Worm (Caenorhabditis elegans) whole organism, L1 larva: ENCODE measurements around the gene pgp-5.

Experiments used
- F16B12.6 ChIP-seq: fragments of 150-350 bp; optimal IDR thresholded peaks from 2 replicates; lab custom pipeline; 2014; ENCODE audit warnings: missing biosample characterization, missing genetic modification characterization
- Y116A8C.19 ChIP-seq: sonication (generic microtip); optimal IDR thresholded peaks from 2 replicates; lab custom pipeline; 2016; ENCODE audit warnings: missing compliant biosample characterization, missing genetic modification characterization, borderline replicate concordance
- alr-1 ChIP-seq: fragments of 200-800 bp; sonication (Bioruptor generic); optimal IDR thresholded peaks from 2 replicates; lab custom pipeline; 2018; ENCODE audit warnings: borderline replicate concordance, mild to moderate bottlenecking, missing genetic modification characterization, missing compliant biosample characterization
- ceh-88 ChIP-seq: fragments of 200-800 bp; sonication (Bioruptor generic); IDR thresholded peaks from 2 replicates; pipeline ENCODE4 v1.3.6; 2022; ENCODE audit warnings: missing genetic modification characterization, missing compliant biosample characterization
- ces-1 ChIP-seq: fragments of 150-350 bp; optimal IDR thresholded peaks from 2 replicates; lab custom pipeline; 2014; ENCODE audit warnings: missing biosample characterization, missing genetic modification reagents, missing genetic modification characterization
- efl-3 ChIP-seq: fragments of 200-800 bp; sonication (Bioruptor generic); optimal IDR thresholded peaks from 2 replicates; lab custom pipeline; 2018; ENCODE audit warnings: mild to moderate bottlenecking, missing genetic modification characterization, missing compliant biosample characterization
- egl-27 ChIP-seq, 2 experiments: fragments of 150-350 bp in 1 of 2; sonication (generic microtip); optimal IDR thresholded peaks; 3 replicates each; lab custom pipeline; 2017 to 2018; ENCODE audit warnings: missing biosample characterization in 2 of 2, missing genetic modification characterization in 2 of 2, missing genetic modification reagents in 2 of 2
- ets-5 ChIP-seq: fragments of 200-800 bp; sonication (Bioruptor generic); IDR thresholded peaks from 2 replicates; pipeline ENCODE4 v1.3.6; 2022; ENCODE audit warnings: missing genetic modification characterization, missing compliant biosample characterization
- fkh-8 ChIP-seq: sonication (generic microtip); optimal IDR thresholded peaks from 2 replicates; lab custom pipeline; 2016; ENCODE audit warnings: mild to moderate bottlenecking, missing genetic modification characterization, missing compliant biosample characterization
- fos-1 ChIP-seq: fragments of 150-350 bp; optimal IDR thresholded peaks from 2 replicates; lab custom pipeline; 2014; ENCODE audit warnings: missing biosample characterization, missing genetic modification characterization
- hlh-17 ChIP-seq: fragments of 200-800 bp; sonication (Bioruptor generic); optimal IDR thresholded peaks from 2 replicates; lab custom pipeline; 2018; ENCODE audit warnings: missing genetic modification characterization, mild to moderate bottlenecking, missing compliant biosample characterization, moderate library complexity, borderline replicate concordance
- isw-1 ChIP-seq: fragments of 200-800 bp; sonication (Bioruptor generic); IDR thresholded peaks from 2 replicates; pipeline ENCODE4 v1.3.6; 2022; ENCODE audit warnings: missing genetic modification characterization, missing compliant biosample characterization
- jun-1 ChIP-seq: fragments of 150-350 bp; optimal IDR thresholded peaks from 2 replicates; lab custom pipeline; 2014; ENCODE audit warnings: missing biosample characterization, missing genetic modification reagents, missing genetic modification characterization
- lin-14 ChIP-seq: fragments of 200-800 bp; sonication (Bioruptor generic); optimal IDR thresholded peaks from 2 replicates; lab custom pipeline; 2018; ENCODE audit warnings: mild to moderate bottlenecking, missing genetic modification characterization, moderate library complexity, missing compliant biosample characterization
- lin-35 ChIP-seq, 2 experiments: fragments of 150-350 bp; optimal IDR thresholded peaks; 2 replicates each; lab custom pipeline; 2014; ENCODE audit warnings: missing biosample characterization in 2 of 2, missing genetic modification characterization in 2 of 2, missing genetic modification reagents in 2 of 2
- lir-3 ChIP-seq: sonication (generic microtip); optimal IDR thresholded peaks from 2 replicates; lab custom pipeline; 2016; ENCODE audit warnings: mild to moderate bottlenecking, missing genetic modification characterization, moderate library complexity, missing compliant biosample characterization; ENCODE audit not compliant: poor library complexity
- lsy-2 ChIP-seq, 2 experiments: fragments of 150-350 bp; optimal IDR thresholded peaks; 2 replicates each; lab custom pipeline; 2014; ENCODE audit warnings: missing biosample characterization in 2 of 2, missing genetic modification characterization in 2 of 2
- mab-9 ChIP-seq: fragments of 200-800 bp; sonication (Bioruptor generic); IDR thresholded peaks from 2 replicates; pipeline ENCODE4 v1.3.6; 2022; ENCODE audit warnings: missing genetic modification reagents, missing genetic modification characterization, missing compliant biosample characterization
- nhr-11 ChIP-seq: fragments of 150-350 bp; optimal IDR thresholded peaks from 2 replicates; lab custom pipeline; 2014; ENCODE audit warnings: missing biosample characterization, missing genetic modification characterization
- nhr-12 ChIP-seq: sonication (generic microtip); optimal IDR thresholded peaks from 2 replicates; lab custom pipeline; 2017; ENCODE audit warnings: missing biosample characterization, missing genetic modification characterization
- nhr-19 ChIP-seq: fragments of 200-800 bp; sonication (Bioruptor generic); conservative IDR thresholded peaks from 2 replicates; pipeline ENCODE4 v1.3.6; 2022; ENCODE audit warnings: missing genetic modification characterization, missing compliant biosample characterization
- nhr-20 ChIP-seq: sonication (generic microtip); optimal IDR thresholded peaks from 2 replicates; lab custom pipeline; 2016; ENCODE audit warnings: mild to moderate bottlenecking, missing genetic modification characterization, missing compliant biosample characterization
- nhr-47 ChIP-seq: sonication (generic microtip); optimal IDR thresholded peaks from 2 replicates; lab custom pipeline; 2016; ENCODE audit warnings: mild to moderate bottlenecking, missing genetic modification characterization, moderate library complexity, missing compliant biosample characterization
- nhr-71 ChIP-seq: sonication (generic microtip); optimal IDR thresholded peaks from 2 replicates; lab custom pipeline; 2016; ENCODE audit warnings: mild to moderate bottlenecking, missing genetic modification characterization, moderate library complexity, missing compliant biosample characterization
- nhr-85 ChIP-seq: sonication (generic microtip); peaks from one replicate; lab custom pipeline; 2016; ENCODE audit warnings: missing genetic modification characterization, inconsistent platforms, missing compliant biosample characterization
- pax-3 ChIP-seq: fragments of 200-800 bp; sonication (Bioruptor generic); optimal IDR thresholded peaks from 2 replicates; lab custom pipeline; 2018; ENCODE audit warnings: mild to moderate bottlenecking, missing genetic modification characterization, moderate library complexity, missing compliant biosample characterization
- rnt-1 ChIP-seq: sonication (generic microtip); optimal IDR thresholded peaks from 2 replicates; lab custom pipeline; 2016; ENCODE audit warnings: mild to moderate bottlenecking, missing genetic modification characterization, moderate library complexity, missing compliant biosample characterization
- snpc-4 ChIP-seq: fragments of 150-350 bp; optimal IDR thresholded peaks from 2 replicates; lab custom pipeline; 2014; ENCODE audit warnings: missing biosample characterization, missing genetic modification characterization
- sox-4 ChIP-seq: sonication (generic microtip); optimal IDR thresholded peaks from 2 replicates; lab custom pipeline; 2016; ENCODE audit warnings: missing genetic modification characterization, missing compliant biosample characterization
- swsn-7 ChIP-seq: sonication (generic microtip); optimal IDR thresholded peaks from 2 replicates; lab custom pipeline; 2016; ENCODE audit warnings: missing genetic modification characterization, missing compliant biosample characterization
- tbx-2 ChIP-seq: sonication (generic microtip); optimal IDR thresholded peaks from 2 replicates; lab custom pipeline; 2016; ENCODE audit warnings: missing genetic modification characterization, missing compliant biosample characterization
- unc-130 ChIP-seq: fragments of 150-350 bp; optimal IDR thresholded peaks from 2 replicates; lab custom pipeline; 2017; ENCODE audit warnings: missing biosample characterization, missing genetic modification characterization, inconsistent platforms

pgp-5 gene

ce11 chrX:10851735-10852134 is 7.4 kb downstream of the pgp-5 start:
- TF ChIP-seq nhr-71 (tag; lab: Kevin White, UChicago) (no peak), nhr-47 (tag; lab: Kevin White, UChicago) (no peak), ces-1 (no peak), nhr-11 (tag; lab: Kevin White, UChicago) (no peak), unc-130 (tag; lab: Kevin White, UChicago) (no peak), tbx-2 (tag; lab: Kevin White, UChicago) (no peak)
- TF ChIP-seq, all 84 proteins: peak for 0

ce11 chrX:10851202-10851601 is 7.9 kb downstream of the pgp-5 start:
- TF ChIP-seq lin-35 (GFP tag; optimal IDR thresholded peaks at IDR 0.05; lab: Kevin White, UChicago) (no peak), rnt-1 (tag; lab: Kevin White, UChicago) (no peak), jun-1 (tag; lab: Kevin White, UChicago) (no peak), efl-3 (GFP tag; lab: Kevin White, UChicago) (no peak), sox-4 (tag; lab: Kevin White, UChicago) (no peak), swsn-7 (tag; lab: Kevin White, UChicago) (no peak), lir-3 (no peak), ets-5 (GFP tag; lab: Robert Waterston, UW) (no peak), unc-130 (tag; lab: Kevin White, UChicago) (no peak), nhr-12 (tag; lab: Kevin White, UChicago) (no peak), Y116A8C.19 (tag; lab: Kevin White, UChicago) (no peak)

- TF ChIP-seq pax-3 (tag; lab: Kevin White, UChicago) = no peak
- no peak for TF ChIP-seq mab-9 (GFP tag; lab: Robert Waterston, UW)
- no peak for TF ChIP-seq alr-1 (tag; lab: Kevin White, UChicago)
- no peak for TF ChIP-seq tbx-2 (tag; lab: Kevin White, UChicago)
- peak; percentile 12 for TF ChIP-seq nhr-71 (tag; lab: Kevin White, UChicago)
- TF ChIP-seq nhr-20 (tag; lab: Kevin White, UChicago) = peak; percentile 54
- no peak for TF ChIP-seq swsn-7 (tag; lab: Kevin White, UChicago)
- peak; percentile 70 for TF ChIP-seq nhr-85
- peak in 1 of 2 experiments; percentile 34 for TF ChIP-seq lin-35 (GFP tag; optimal IDR thresholded peaks at IDR 0.05; lab: Kevin White, UChicago)
- TF ChIP-seq lsy-2 (tag; optimal IDR thresholded peaks at IDR 0.05; lab: Kevin White, UChicago) = no peak
- peak; percentile 8 for TF ChIP-seq lin-14 (GFP tag; lab: Kevin White, UChicago)
- no peak for TF ChIP-seq F16B12.6 (tag; lab: Kevin White, UChicago)
- TF ChIP-seq ceh-88 (GFP tag; lab: Robert Waterston, UW) = no peak
- TF ChIP-seq, all 84 proteins: peak for 5
Measured at ce11 chrX:10846898-10847297, 12.2 kb downstream of the pgp-5 start.

ce11 chrX:10844602-10845354 is 14.3 kb downstream of the pgp-5 start, which contains the start of gene C05A9.2:
Gene C05A9.2, minus strand, starts transcription at chrX:10844674.
- TF ChIP-seq hlh-17 (GFP tag; lab: Kevin White, UChicago) = no peak
- TF ChIP-seq isw-1 = no peak
- no peak for TF ChIP-seq fkh-8 (tag; lab: Kevin White, UChicago)
- no peak for TF ChIP-seq snpc-4 (tag; lab: Kevin White, UChicago)
- TF ChIP-seq fos-1 (tag; lab: Kevin White, UChicago) = no peak
- TF ChIP-seq nhr-19 (GFP tag; lab: Robert Waterston, UW) = no peak
- no peak for TF ChIP-seq egl-27 (tag; optimal IDR thresholded peaks at IDR 0.05; lab: Kevin White, UChicago)
- TF ChIP-seq, all 84 proteins: peak for 0
